Worm (Caenorhabditis elegans) whole organism, L2 larva: ENCODE data around the gene idpp-7.

Source experiments
- R02D3.7 ChIP-seq: fragments of 150-350 bp; optimal IDR thresholded peaks from 2 replicates; lab custom pipeline; 2014; ENCODE audit warnings: missing biosample characterization, missing genetic modification characterization
- ama-1 ChIP-seq: fragments of 150-350 bp; optimal IDR thresholded peaks from 2 replicates; lab custom pipeline; 2018; ENCODE audit warnings: inconsistent platforms
- mab-5 ChIP-seq: fragments of 150-350 bp; optimal IDR thresholded peaks from 2 replicates; lab custom pipeline; 2014; ENCODE audit warnings: missing biosample characterization, missing genetic modification characterization

- peak; percentile 98 for TF ChIP-seq R02D3.7
- TF ChIP-seq mab-5 (tag; lab: Kevin White, UChicago), result peak; percentile 84
- TF ChIP-seq ama-1 (lab: Kevin White, UChicago), result no peak
Observed at ce11 chrIV:12724641-12725040, 4.9 kb downstream of the idpp-7 start, which contains the start of the genes T23F6.3 and rbd-1.
